Worm (Caenorhabditis elegans) whole organism, L4 larva: ENCODE measurements around the gene F35E8.1.
"Not testable (repeated sequence)": the region's sequence is repeated elsewhere in the genome, so short reads cannot be mapped to it uniquely, and the experiment has no call there.

ENCODE experiments used
- F10B5.3 ChIP-seq: sonication (generic microtip); optimal IDR thresholded peaks from 2 replicates; lab custom pipeline; 2016; ENCODE audit warnings: mild to moderate bottlenecking, missing genetic modification characterization, missing compliant biosample characterization
- Y5F2A.4 ChIP-seq: fragments of 200-800 bp; sonication (Bioruptor generic); optimal IDR thresholded peaks from 2 replicates; lab custom pipeline; 2018; ENCODE audit warnings: mild to moderate bottlenecking, missing genetic modification characterization, missing compliant biosample characterization
- aly-2 ChIP-seq: sonication (generic microtip); optimal IDR thresholded peaks from 2 replicates; lab custom pipeline; 2018; ENCODE audit warnings: missing biosample characterization, missing genetic modification characterization
- ceh-44 ChIP-seq: fragments of 200-800 bp; sonication (Bioruptor generic); IDR thresholded peaks from 2 replicates; pipeline ENCODE4 v1.3.6; 2022; ENCODE audit warnings: missing genetic modification reagents, missing genetic modification characterization, missing compliant biosample characterization
- ceh-62 ChIP-seq: sonication (generic microtip); optimal IDR thresholded peaks from 2 replicates; lab custom pipeline; 2017; ENCODE audit warnings: missing biosample characterization, missing genetic modification characterization
- daf-16 ChIP-seq, 3 experiments: sonication (generic microtip); optimal IDR thresholded peaks; 2 replicates each; lab custom pipeline; 2016 to 2017; ENCODE audit warnings: missing genetic modification characterization in 3 of 3, missing genetic modification reagents in 3 of 3, mild to moderate bottlenecking in 2 of 3, missing compliant biosample characterization in 2 of 3, missing biosample characterization in 1 of 3, moderate library complexity in 1 of 3
- dmd-6 ChIP-seq: fragments of 200-800 bp; sonication (Bioruptor generic); IDR thresholded peaks from 2 replicates; pipeline ENCODE4 v1.3.6; 2022; ENCODE audit warnings: missing genetic modification reagents, missing genetic modification characterization, missing compliant biosample characterization
- dmd-8 ChIP-seq: fragments of 200-800 bp; sonication (Bioruptor generic); IDR thresholded peaks from 2 replicates; pipeline ENCODE4 v1.3.6; 2022; ENCODE audit warnings: missing genetic modification characterization, missing compliant biosample characterization
- egl-27 ChIP-seq: sonication (generic microtip); optimal IDR thresholded peaks from 3 replicates; lab custom pipeline; 2017; ENCODE audit warnings: missing biosample characterization, missing genetic modification reagents, missing genetic modification characterization
- fos-1 ChIP-seq: fragments of 150-350 bp; optimal IDR thresholded peaks from 2 replicates; lab custom pipeline; 2014; ENCODE audit warnings: missing biosample characterization, missing genetic modification characterization
- gei-8 ChIP-seq: fragments of 200-800 bp; sonication (Bioruptor generic); optimal IDR thresholded peaks from 2 replicates; lab custom pipeline; 2018; ENCODE audit warnings: mild to moderate bottlenecking, missing genetic modification characterization, missing compliant biosample characterization
- hlh-30 ChIP-seq: sonication (generic microtip); optimal IDR thresholded peaks from 2 replicates; lab custom pipeline; 2017; ENCODE audit warnings: antibody characterized with exemption, mild to moderate bottlenecking, missing genetic modification characterization, missing compliant biosample characterization; ENCODE audit not compliant: insufficient read depth
- lir-3 ChIP-seq: sonication (generic microtip); optimal IDR thresholded peaks from 2 replicates; lab custom pipeline; 2016; ENCODE audit warnings: mild to moderate bottlenecking, missing genetic modification characterization, missing compliant biosample characterization
- mdt-29 ChIP-seq: fragments of 200-800 bp; sonication (Bioruptor generic); IDR thresholded peaks from 2 replicates; pipeline ENCODE4 v1.3.6; 2022; ENCODE audit warnings: missing genetic modification reagents, missing genetic modification characterization, missing compliant biosample characterization
- mep-1 ChIP-seq: fragments of 150-350 bp; sonication (generic microtip); optimal IDR thresholded peaks from 3 replicates; lab custom pipeline; 2014; ENCODE audit warnings: missing biosample characterization, missing genetic modification characterization
- mxl-2 ChIP-seq: fragments of 200-800 bp; sonication (Bioruptor generic); conservative IDR thresholded peaks from 2 replicates; pipeline ENCODE4 v1.3.6; 2022; ENCODE audit warnings: missing genetic modification reagents, missing genetic modification characterization, missing compliant biosample characterization
- mxl-3 ChIP-seq: fragments of 200-800 bp; sonication (Bioruptor generic); optimal IDR thresholded peaks from 2 replicates; lab custom pipeline; 2018; ENCODE audit warnings: mild to moderate bottlenecking, missing genetic modification characterization, missing compliant biosample characterization
- nhr-28 ChIP-seq: fragments of 150-350 bp; optimal IDR thresholded peaks from 2 replicates; lab custom pipeline; 2014; ENCODE audit warnings: missing biosample characterization, missing genetic modification characterization
- nhr-42 ChIP-seq: fragments of 200-800 bp; sonication (Bioruptor generic); IDR thresholded peaks from 2 replicates; pipeline ENCODE4 v1.3.6; 2022; ENCODE audit warnings: missing genetic modification characterization, missing compliant biosample characterization
- nhr-76 ChIP-seq: fragments of 150-350 bp; optimal IDR thresholded peaks from 2 replicates; lab custom pipeline; 2014; ENCODE audit warnings: missing biosample characterization, missing genetic modification characterization
- pqm-1 ChIP-seq: sonication (generic microtip); optimal IDR thresholded peaks from 2 replicates; lab custom pipeline; 2017; ENCODE audit warnings: missing biosample characterization, missing genetic modification characterization
- saeg-2 ChIP-seq: fragments of 200-800 bp; sonication (Bioruptor generic); IDR thresholded peaks from 2 replicates; pipeline ENCODE4 v1.3.6; 2022; ENCODE audit warnings: missing genetic modification reagents, missing genetic modification characterization, missing compliant biosample characterization
- sdz-12 ChIP-seq: fragments of 200-800 bp; sonication (Bioruptor generic); optimal IDR thresholded peaks from 2 replicates; lab custom pipeline; 2018; ENCODE audit warnings: mild to moderate bottlenecking, missing genetic modification characterization, missing compliant biosample characterization
- set-16 ChIP-seq: fragments of 200-800 bp; sonication (Bioruptor generic); IDR thresholded peaks from 2 replicates; pipeline ENCODE4 v1.3.6; 2022; ENCODE audit warnings: missing genetic modification reagents, missing genetic modification characterization, missing compliant biosample characterization
- skn-1 ChIP-seq: fragments of 150-350 bp; optimal IDR thresholded peaks from 2 replicates; lab custom pipeline; 2014; ENCODE audit warnings: missing biosample characterization, missing genetic modification characterization
- snpc-4 ChIP-seq: fragments of 150-350 bp; optimal IDR thresholded peaks from 2 replicates; lab custom pipeline; 2014; ENCODE audit warnings: missing biosample characterization, missing genetic modification characterization
- unc-130 ChIP-seq: sonication (generic microtip); optimal IDR thresholded peaks from 2 replicates; lab custom pipeline; 2016; ENCODE audit warnings: missing genetic modification reagents, missing genetic modification characterization, missing compliant biosample characterization
- unc-62 ChIP-seq, 3 experiments: fragments of 150-350 bp in 1 of 3; sonication (generic microtip); optimal IDR thresholded peaks in 2 of 3; peaks in 1 of 3; 1 replicate in 1 of 3; 2 replicates in 2 of 3; lab custom pipeline; 2014 to 2017; ENCODE audit warnings: missing biosample characterization in 3 of 3, missing genetic modification characterization in 3 of 3, missing genetic modification reagents in 3 of 3, missing genotype in 1 of 3
- zfp-2 ChIP-seq: sonication (generic microtip); optimal IDR thresholded peaks from 2 replicates; lab custom pipeline; 2016; ENCODE audit warnings: mild to moderate bottlenecking, missing genetic modification characterization, missing compliant biosample characterization
- zfp-3 ChIP-seq: fragments of 200-800 bp; sonication (Bioruptor generic); conservative IDR thresholded peaks from 2 replicates; pipeline ENCODE4 v1.3.6; 2022; ENCODE audit warnings: missing genetic modification reagents, missing genetic modification characterization, missing compliant biosample characterization

Gene F35E8.1

DNA sequence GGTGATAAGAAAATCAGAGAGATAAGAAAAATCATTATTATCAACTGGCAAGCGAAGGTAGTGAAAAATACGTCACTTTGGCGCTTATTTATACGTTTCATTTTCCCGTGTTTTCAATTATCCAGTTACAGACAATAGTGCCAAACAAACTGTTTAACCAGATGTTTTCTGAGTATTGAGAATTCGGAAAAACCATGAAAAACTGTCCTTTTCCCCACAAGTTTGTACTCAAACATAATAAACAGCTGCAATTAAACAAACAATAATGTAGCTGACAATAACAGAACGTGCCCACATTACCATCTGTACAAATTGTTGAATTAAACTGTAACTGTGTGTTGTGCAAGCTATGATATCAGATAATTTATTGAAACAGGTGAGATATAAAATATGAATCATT, at the start of gene F35E8.1, which contains the start of gene F35E8.2:
Gene F35E8.1, minus strand, starts transcription at position 101 of the 400 bp plus-strand sequence.
Gene F35E8.2, plus strand, starts transcription at position 132 of the 400 bp plus-strand sequence.
- not testable (repeated sequence) for TF ChIP-seq daf-16 (GFP tag; optimal IDR thresholded peaks at IDR 0.05; lab: Kevin White, UChicago)
- TF ChIP-seq daf-16 (tag; optimal IDR thresholded peaks at IDR 0.05; lab: Kevin White, UChicago), result peak; percentile 46
- TF ChIP-seq dmd-6, result 0 out of 2 replicates have a peak, but pooled peaks have one; percentile 14
- TF ChIP-seq, all 104 proteins: peak for 2; not testable (repeated sequence) for 102

DNA sequence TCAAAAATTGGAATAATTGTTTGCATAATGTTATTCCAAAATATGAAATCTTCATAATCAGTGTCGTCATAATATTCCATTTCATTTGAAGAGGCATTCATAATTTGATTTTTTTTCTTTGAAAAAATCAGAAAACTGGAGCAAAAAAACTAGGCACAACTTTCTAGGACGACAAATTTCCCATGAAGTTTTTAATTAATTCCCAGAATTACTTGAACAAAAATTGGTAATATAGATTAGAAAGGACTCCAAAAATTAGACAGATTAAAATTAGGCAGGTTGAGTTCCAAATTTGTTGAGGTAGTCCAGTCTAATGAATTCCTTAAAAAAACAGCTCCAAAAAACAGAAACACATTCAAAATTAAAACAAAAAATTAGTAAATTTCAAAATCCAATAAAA, 49.5 kb upstream of the F35E8.1 start, which contains the start of gene srw-57:
Gene srw-57, minus strand, starts transcription at position 101 of the 400 bp plus-strand sequence.
- TF ChIP-seq nhr-28 (tag; lab: Kevin White, UChicago) (no peak), pqm-1 (tag; lab: Kevin White, UChicago) (no peak), egl-27 (tag; lab: Kevin White, UChicago) (no peak), mep-1 (tag; lab: Kevin White, UChicago) (no peak), dmd-8 (GFP tag; lab: Robert Waterston, UW) (no peak), saeg-2 (GFP tag; lab: Robert Waterston, UW) (no peak), Y5F2A.4 (GFP tag; lab: Kevin White, UChicago) (no peak), unc-130 (GFP tag; lab: Kevin White, UChicago) (no peak)

DNA sequence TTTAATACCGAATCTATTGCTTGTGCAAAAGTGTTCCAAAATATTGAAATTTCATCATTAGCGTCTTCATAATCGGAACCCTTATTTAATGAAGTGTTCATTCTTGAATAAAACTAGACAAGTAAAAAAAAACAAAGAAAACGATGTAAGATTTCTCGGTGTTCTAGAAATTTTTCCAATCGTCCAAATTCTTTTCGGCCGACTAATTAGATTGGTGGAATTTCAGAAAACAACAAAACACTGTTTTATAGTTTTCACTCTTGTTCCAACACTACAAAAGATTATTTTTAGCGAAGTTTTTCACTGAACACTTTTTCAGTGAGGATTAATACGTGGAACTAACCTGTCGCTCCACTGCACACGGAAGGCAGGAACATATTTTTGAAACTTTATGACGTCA, 47.3 kb upstream of the F35E8.1 start, which contains the start of gene srw-56:
Gene srw-56, minus strand, starts transcription at position 101 of the 400 bp plus-strand sequence.
- TF ChIP-seq mxl-3 (no peak), mdt-29 (GFP tag; lab: Robert Waterston, UW) (no peak), F10B5.3 (tag; lab: Kevin White, UChicago) (no peak), skn-1 (tag; lab: Kevin White, UChicago) (no peak)

DNA sequence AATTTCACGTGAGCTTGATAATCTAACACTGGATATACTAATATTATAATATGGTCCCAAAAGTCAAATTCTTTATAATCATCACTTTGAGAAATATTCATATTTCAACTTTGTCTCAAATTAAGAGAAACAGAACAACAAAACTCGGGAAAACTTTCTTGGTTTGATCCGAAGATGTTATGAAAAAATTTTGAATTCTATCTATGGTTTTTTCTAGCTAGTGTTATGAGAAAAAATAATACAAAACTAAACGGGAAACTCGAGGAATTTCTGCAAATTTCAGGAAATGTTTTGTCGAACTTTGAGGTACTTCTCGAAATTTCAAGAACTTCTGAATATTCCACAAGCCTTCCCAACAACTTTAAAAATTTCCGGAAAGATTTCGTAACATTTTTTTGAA, 45.5 kb upstream of the F35E8.1 start, which contains the start of gene srw-59:
Gene srw-59, minus strand, starts transcription at position 101 of the 400 bp plus-strand sequence.
- no peak for TF ChIP-seq ceh-44 (GFP tag; lab: Robert Waterston, UW)
- no peak for TF ChIP-seq zfp-3 (GFP tag; lab: Robert Waterston, UW)
- TF ChIP-seq hlh-30 (tag; lab: Kevin White, UChicago), result no peak
- TF ChIP-seq nhr-42, result no peak
- TF ChIP-seq snpc-4 (tag; lab: Kevin White, UChicago), result no peak
- no peak for TF ChIP-seq fos-1 (tag; lab: Kevin White, UChicago)
- TF ChIP-seq aly-2, result no peak
- TF ChIP-seq set-16 (GFP tag; lab: Robert Waterston, UW), result no peak
- TF ChIP-seq nhr-76 (tag; lab: Kevin White, UChicago), result no peak
- TF ChIP-seq gei-8 (GFP tag; lab: Kevin White, UChicago), result no peak
- no peak for TF ChIP-seq zfp-2 (tag; lab: Kevin White, UChicago)

DNA sequence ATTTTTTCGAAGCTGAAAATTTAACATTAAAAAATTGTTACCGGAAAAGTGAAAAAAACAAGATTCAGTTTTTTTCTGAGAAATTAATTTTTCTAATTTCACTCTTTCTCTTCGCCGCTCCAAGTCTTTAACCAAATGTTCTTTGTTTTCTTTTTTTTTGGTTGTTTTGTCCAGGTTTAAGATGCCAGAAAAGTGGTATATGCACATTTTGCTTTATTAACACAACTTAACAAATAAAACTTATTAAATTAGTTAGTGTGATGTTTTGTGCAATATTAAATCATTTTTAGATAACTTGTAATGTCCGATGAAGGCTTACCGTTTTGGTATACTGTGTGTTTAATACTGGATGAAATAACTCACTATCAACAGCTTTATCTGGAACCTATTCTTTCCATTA, 37.7 kb upstream of the F35E8.1 start, which contains the start of gene srw-53:
Gene srw-53, plus strand, starts transcription at position 301 of the 400 bp plus-strand sequence.
- no peak for TF ChIP-seq sdz-12
- TF ChIP-seq lir-3, result no peak
- no peak for TF ChIP-seq mxl-2

DNA sequence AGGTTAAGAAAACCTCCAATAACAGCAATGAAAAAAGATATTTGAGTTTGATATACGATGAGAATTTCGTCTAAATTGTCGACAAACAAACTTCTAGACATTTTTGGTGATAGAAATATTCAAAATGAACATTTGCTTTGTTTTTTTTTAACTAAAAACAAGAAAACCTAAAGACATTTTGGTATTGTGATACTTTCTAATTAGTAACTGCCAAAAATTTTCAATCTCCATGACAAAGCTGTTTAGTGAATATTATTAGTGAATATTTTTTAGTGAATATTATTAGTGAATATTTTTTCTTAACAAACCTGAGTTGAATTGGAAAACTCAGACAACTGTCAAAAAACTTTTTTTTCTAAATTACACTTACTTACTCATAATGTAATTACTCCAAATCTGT, 34.8 kb upstream of the F35E8.1 start, which contains the start of gene srw-55:
Gene srw-55, minus strand, starts transcription at position 101 of the 400 bp plus-strand sequence.
- TF ChIP-seq unc-62 (GFP tag; optimal IDR thresholded peaks at IDR 0.05 in 1 of 2; lab: Kevin White, UChicago) (peak in 1 of 2 experiments; percentile 66), unc-62 (tag; optimal IDR thresholded peaks at IDR 0.05; lab: Kevin White, UChicago) (no peak), ceh-62 (tag; lab: Kevin White, UChicago) (no peak)
